Fruit fly (Drosophila melanogaster): ENCODE measurements around the gene Akr1B.

Gene Akr1B

DNA sequence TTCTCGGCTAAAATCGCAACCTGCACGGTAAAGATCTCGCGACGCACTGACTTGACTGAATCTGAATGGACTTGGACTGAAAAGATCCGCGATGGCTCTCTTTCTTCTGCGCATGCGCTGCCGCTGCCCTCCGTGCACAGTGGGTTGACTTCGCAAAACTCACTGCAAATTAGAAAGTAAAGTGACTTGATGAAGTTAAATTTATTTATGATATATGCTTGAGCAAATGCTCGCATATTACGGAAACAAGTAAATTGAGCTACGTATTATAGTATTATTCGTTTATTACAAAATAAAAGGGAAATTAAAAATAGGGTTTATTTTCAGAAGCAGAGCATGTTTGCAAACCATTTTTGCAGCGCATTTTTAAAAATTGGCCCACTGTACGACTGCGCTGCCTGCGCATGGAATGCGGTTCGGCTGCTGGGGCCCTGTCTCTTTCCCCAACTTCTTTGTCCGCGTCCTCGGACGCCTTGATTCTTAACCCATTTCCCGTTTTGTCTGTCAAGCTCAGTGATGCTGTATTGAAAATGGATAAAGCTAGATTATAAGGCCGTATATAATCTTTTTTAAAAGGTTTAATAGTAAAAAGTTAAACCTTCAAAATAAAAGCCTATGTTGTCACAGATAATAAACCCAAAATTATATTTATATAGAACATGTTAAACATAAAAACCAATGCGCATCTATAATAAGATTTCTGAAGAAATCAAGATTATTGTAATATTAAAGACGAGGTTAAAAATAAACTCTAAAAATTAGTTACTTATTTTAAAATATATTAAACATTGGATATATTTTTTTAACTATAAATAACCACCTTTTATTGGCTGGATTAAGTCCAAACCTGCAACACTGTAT lies 36.2 kb downstream of the Akr1B start, which contains the start of gene rt (continued):
- TF ChIP-seq mam (GFP tag; optimal IDR thresholded peaks at IDR 0.05) (no peak), prd (optimal IDR thresholded peaks at IDR 0.05) (no peak), prd (GFP tag; IDR thresholded peaks at IDR 0.05) (peak; percentile 61; the same call in 2 of the 3 replicates), amos (GFP tag; IDR thresholded peaks at IDR 0.05; ENCODE audit: partially characterized antibody) (no peak), CG4404 (GFP tag; IDR thresholded peaks at IDR 0.05) (peak; percentile 44), disco-r (GFP tag; optimal IDR thresholded peaks at IDR 0.05) (no peak), cwo (GFP tag; optimal IDR thresholded peaks at IDR 0.05) (peak; percentile 1), CG43689 (GFP tag; IDR thresholded peaks at IDR 0.05) (no peak), lab (GFP tag; optimal IDR thresholded peaks at IDR 0.05) (peak; percentile 15), Atf3 (GFP tag; optimal IDR thresholded peaks at IDR 0.05) (peak; percentile 2), lola (GFP tag; optimal IDR thresholded peaks at IDR 0.05) (peak in 1 of 3 experiments; percentile 85), MTF-1 (GFP tag; optimal IDR thresholded peaks at IDR 0.05; ENCODE audit: borderline replicate concordance) (peak; percentile 13), CG15514 (GFP tag; optimal IDR thresholded peaks at IDR 0.05) (no peak), Dbx (GFP tag; IDR thresholded peaks at IDR 0.05) (no peak), tin (GFP tag; optimal IDR thresholded peaks at IDR 0.05) (peak; percentile 34), Oaz (GFP tag; IDR thresholded peaks at IDR 0.05) (no peak), CG10274 (GFP tag; optimal IDR thresholded peaks at IDR 0.05) (peak; percentile 3), shn (GFP tag; optimal IDR thresholded peaks at IDR 0.05) (no peak), Ptx1 (GFP tag; IDR thresholded peaks at IDR 0.05) (no peak; the same call in 1 of the 2 replicates), CG1647 (GFP tag; optimal IDR thresholded peaks at IDR 0.05) (no peak), ab (GFP tag; optimal IDR thresholded peaks at IDR 0.05) (no peak), nerfin-2 (GFP tag; IDR thresholded peaks at IDR 0.05; ENCODE audit: partially characterized antibody) (no peak), CG9817 (tag; optimal IDR thresholded peaks at IDR 0.05) (peak; percentile 6), CG18476 (GFP tag; optimal IDR thresholded peaks at IDR 0.05) (peak; percentile 36), hkb (optimal IDR thresholded peaks at IDR 0.05) (no peak), hkb (GFP tag; IDR thresholded peaks at IDR 0.05) (peak; percentile 70), ERR (GFP tag; optimal IDR thresholded peaks at IDR 0.05) (no peak), ssp (GFP tag; IDR thresholded peaks at IDR 0.05) (no peak), Mes4 (GFP tag; optimal IDR thresholded peaks at IDR 0.05) (no peak), CG12071 (GFP tag; optimal IDR thresholded peaks at IDR 0.05) (peak; percentile 14), CG9437 (GFP tag; optimal IDR thresholded peaks at IDR 0.05) (peak; percentile 21), bsh (GFP tag; optimal IDR thresholded peaks at IDR 0.05) (peak; percentile 52 to 77), Max (GFP tag; optimal IDR thresholded peaks at IDR 0.05) (peak; percentile 29), CG4707 (GFP tag; optimal IDR thresholded peaks at IDR 0.05) (peak; percentile 97), Pdp1 (GFP tag; optimal IDR thresholded peaks at IDR 0.05) (peak; percentile 1 to 14), corto (GFP tag; optimal IDR thresholded peaks at IDR 0.05) (no peak), nau (GFP tag; optimal IDR thresholded peaks at IDR 0.05) (peak; percentile 33), Optix (GFP tag; IDR thresholded peaks at IDR 0.05) (no peak), slou (GFP tag; optimal IDR thresholded peaks at IDR 0.05) (no peak), CG6254 (GFP tag; optimal IDR thresholded peaks at IDR 0.05) (peak; percentile 22), CG33213 (GFP tag; optimal IDR thresholded peaks at IDR 0.05) (peak; percentile 4), MESR4 (GFP tag; optimal IDR thresholded peaks at IDR 0.05) (no peak), hth (optimal IDR thresholded peaks at IDR 0.05) (no peak), run (tag; optimal IDR thresholded peaks at IDR 0.05) (no peak), al (GFP tag; IDR thresholded peaks at IDR 0.05) (peak; percentile 38; the same call in 1 of the 2 replicates), CG4424 (GFP tag; optimal IDR thresholded peaks at IDR 0.05) (peak; percentile 66), phol (tag; optimal IDR thresholded peaks at IDR 0.05) (peak; percentile 78), sisA (GFP tag; IDR thresholded peaks at IDR 0.05) (peak; percentile 63), grau (tag; optimal IDR thresholded peaks at IDR 0.05) (peak; percentile 62)

All from whole organism, embryonic.